Worm (Caenorhabditis elegans) whole organism, midembryonic: ENCODE results near the gene clh-6.

ENCODE experiments used
- cog-1 ChIP-seq: sonication (generic microtip); optimal IDR thresholded peaks from 2 replicates; lab custom pipeline; 2016; ENCODE audit warnings: missing genetic modification characterization, missing compliant biosample characterization
- flt-1 ChIP-seq: fragments of 200-800 bp; sonication (Bioruptor generic); IDR thresholded peaks from 2 replicates; pipeline ENCODE4 v1.3.6; 2022; ENCODE audit warnings: missing genetic modification characterization, missing compliant biosample characterization
- klf-2 ChIP-seq: fragments of 200-800 bp; sonication (Bioruptor generic); conservative IDR thresholded peaks from 2 replicates; pipeline ENCODE4 v1.3.6; 2022; ENCODE audit warnings: missing genetic modification reagents, missing genetic modification characterization, missing compliant biosample characterization
- med-1 ChIP-seq: sonication (generic microtip); optimal IDR thresholded peaks from 2 replicates; lab custom pipeline; 2017; ENCODE audit warnings: missing genetic modification characterization, mild to moderate bottlenecking, missing compliant biosample characterization, antibody characterized with exemption, missing genetic modification reagents; ENCODE audit not compliant: insufficient read depth
- ref-1 ChIP-seq: fragments of 200-800 bp; sonication (Bioruptor generic); conservative IDR thresholded peaks from 2 replicates; pipeline ENCODE4 v1.3.6; 2022; ENCODE audit warnings: missing genetic modification reagents, missing genetic modification characterization, missing compliant biosample characterization
- tab-1 ChIP-seq: fragments of 200-800 bp; sonication (Bioruptor generic); IDR thresholded peaks from 2 replicates; pipeline ENCODE4 v1.3.6; 2022; ENCODE audit warnings: missing genetic modification characterization, missing compliant biosample characterization
- ztf-23 ChIP-seq: fragments of 200-800 bp; sonication (Bioruptor generic); IDR thresholded peaks from 2 replicates; pipeline ENCODE4 v1.3.6; 2022; ENCODE audit warnings: missing genetic modification reagents, missing genetic modification characterization, missing compliant biosample characterization
- ztf-29 ChIP-seq: fragments of 200-800 bp; sonication (Bioruptor generic); IDR thresholded peaks from 2 replicates; pipeline ENCODE4 v1.3.6; 2022; ENCODE audit warnings: missing genetic modification reagents, missing genetic modification characterization, missing compliant biosample characterization

- TF ChIP-seq med-1 (no peak), ztf-29 (GFP tag; lab: Robert Waterston, UW) (no peak), cog-1 (tag; lab: Kevin White, UChicago) (no peak), ztf-23 (no peak), flt-1 (no peak), ref-1 (no peak), tab-1 (no peak), klf-2 (GFP tag; lab: Robert Waterston, UW) (no peak)
These were observed 15.4 kb downstream of the clh-6 start for ce11 chrV:12047735-12048134.
